Worm (Caenorhabditis elegans): ENCODE results near the gene Y50D4B.1.

- TF ChIP-seq B0310.2 (tag; optimal IDR thresholded peaks at IDR 0.05), result no peak
- TF ChIP-seq ceh-36 (tag; optimal IDR thresholded peaks at IDR 0.05), result no peak
- TF ChIP-seq flt-1 (GFP tag; IDR thresholded peaks at IDR 0.05), result no peak
These were observed 12.5 kb upstream of the Y50D4B.1 start, which contains the start of gene Y50D4B.2 for ce11 chrV:1100280-1100679.
